Fruit fly (Drosophila melanogaster) whole organism, prepupa: ENCODE results near the gene Art9.
A peak's percentile ranks its signal among the peaks of the same experiment; 100 is the strongest.

Source experiments
- Blimp-1 ChIP-seq: fragments of 200-800 bp; sonication (Bioruptor generic); optimal IDR thresholded peaks from 3 replicates; lab custom pipeline; 2017; ENCODE audit warnings: missing biosample characterization, missing genetic modification characterization, mild to moderate bottlenecking, moderate library complexity, missing genetic modification reagents
- CG10631 ChIP-seq: fragments of 200-800 bp; sonication (Bioruptor generic); optimal IDR thresholded peaks from 2 replicates; lab custom pipeline; 2016; ENCODE audit warnings: missing biosample characterization, missing genetic modification characterization
- CG10669 ChIP-seq: fragments of 200-800 bp; sonication (Bioruptor generic); optimal IDR thresholded peaks from 3 replicates; lab custom pipeline; 2018; ENCODE audit warnings: missing biosample characterization, mild to moderate bottlenecking, missing genetic modification characterization, moderate library complexity
- CG11294 ChIP-seq: fragments of 200-800 bp; sonication (Bioruptor generic); IDR thresholded peaks from 2 replicates; pipeline ENCODE4 v1.3.6; 2022; ENCODE audit warnings: missing biosample characterization, missing genetic modification characterization
- CG11902 ChIP-seq: fragments of 200-800 bp; sonication (Bioruptor generic); optimal IDR thresholded peaks from 3 replicates; lab custom pipeline; 2016; ENCODE audit warnings: missing biosample characterization, missing genetic modification characterization
- CG15336 ChIP-seq: fragments of 200-800 bp; sonication (Bioruptor generic); IDR thresholded peaks from 2 replicates; pipeline ENCODE4 v1.3.6; 2022; ENCODE audit warnings: missing biosample characterization, missing genetic modification characterization
- CG1621 ChIP-seq: fragments of 200-800 bp; sonication (Bioruptor generic); optimal IDR thresholded peaks from 3 replicates; lab custom pipeline; 2018; ENCODE audit warnings: missing biosample characterization, mild to moderate bottlenecking, missing genetic modification characterization
- CG16779 ChIP-seq: fragments of 200-800 bp; sonication (Bioruptor generic); optimal IDR thresholded peaks from 3 replicates; lab custom pipeline; 2017; ENCODE audit warnings: missing biosample characterization, mild to moderate bottlenecking, missing genetic modification characterization
- CG3032 ChIP-seq: fragments of 200-800 bp; optimal IDR thresholded peaks from 2 replicates; lab custom pipeline; 2019; ENCODE audit warnings: missing biosample characterization, mild to moderate bottlenecking, missing genetic modification characterization, moderate library complexity
- CG3919 ChIP-seq: fragments of 200-800 bp; sonication (Bioruptor generic); optimal IDR thresholded peaks from 3 replicates; lab custom pipeline; 2016; ENCODE audit warnings: missing biosample characterization, missing genetic modification characterization
- CG6163 ChIP-seq: fragments of 200-800 bp; sonication (Bioruptor generic); IDR thresholded peaks from 3 replicates; pipeline ENCODE4 v1.3.6; 2022; ENCODE audit warnings: missing biosample characterization, missing genetic modification characterization
- CG7368 ChIP-seq: fragments of 200-800 bp; sonication (Bioruptor generic); optimal IDR thresholded peaks from 3 replicates; lab custom pipeline; 2016; ENCODE audit warnings: missing biosample characterization, missing genetic modification characterization
- CG8119 ChIP-seq: fragments of 200-800 bp; sonication (Bioruptor generic); IDR thresholded peaks from 3 replicates; pipeline ENCODE4 v1.3.6; 2022; ENCODE audit warnings: missing biosample characterization, missing genetic modification characterization
- CG8319 ChIP-seq: fragments of 200-800 bp; sonication (Bioruptor generic); optimal IDR thresholded peaks from 3 replicates; lab custom pipeline; 2016; ENCODE audit warnings: missing biosample characterization, missing genetic modification characterization
- Eip75B ChIP-seq: fragments of 200-800 bp; sonication (Bioruptor generic); optimal IDR thresholded peaks from 3 replicates; lab custom pipeline; 2016; ENCODE audit warnings: missing biosample characterization, missing genetic modification characterization
- Eip78C ChIP-seq: fragments of 200-800 bp; sonication (Bioruptor generic); peaks from one replicate; lab custom pipeline; 2016; ENCODE audit warnings: missing biosample characterization, missing genetic modification characterization
- Ets21C ChIP-seq: fragments of 200-800 bp; sonication (Bioruptor generic); optimal IDR thresholded peaks from 3 replicates; lab custom pipeline; 2016; ENCODE audit warnings: missing biosample characterization, missing genetic modification characterization
- Gug ChIP-seq: fragments of 200-800 bp; sonication (Bioruptor generic); IDR thresholded peaks from 2 replicates; pipeline ENCODE4 v1.3.6; 2022; ENCODE audit warnings: missing biosample characterization, missing genetic modification characterization
- Hr38 ChIP-seq: sonication (Bioruptor generic); optimal IDR thresholded peaks from 2 replicates; lab custom pipeline; 2016; ENCODE audit warnings: missing biosample characterization, missing genetic modification characterization
- Hr39 ChIP-seq: fragments of 200-800 bp; sonication (Bioruptor generic); optimal IDR thresholded peaks from 2 replicates; lab custom pipeline; 2016; ENCODE audit warnings: missing biosample characterization, missing genetic modification characterization
- Hr4 ChIP-seq: fragments of 200-800 bp; sonication (Bioruptor generic); optimal IDR thresholded peaks from 3 replicates; lab custom pipeline; 2016; ENCODE audit warnings: missing biosample characterization, missing genetic modification characterization
- Lpt ChIP-seq: fragments of 200-800 bp; sonication (Bioruptor generic); optimal IDR thresholded peaks from 3 replicates; lab custom pipeline; 2016; ENCODE audit warnings: missing biosample characterization, missing genetic modification characterization
- Met ChIP-seq: fragments of 200-800 bp; sonication (Bioruptor generic); optimal IDR thresholded peaks from 3 replicates; lab custom pipeline; 2016; ENCODE audit warnings: missing biosample characterization, missing genetic modification characterization
- OdsH ChIP-seq: fragments of 200-800 bp; sonication (Bioruptor generic); optimal IDR thresholded peaks from 3 replicates; lab custom pipeline; 2016; ENCODE audit warnings: missing biosample characterization, missing genetic modification characterization
- Smox ChIP-seq: fragments of 200-800 bp; sonication (Bioruptor generic); optimal IDR thresholded peaks from 3 replicates; lab custom pipeline; 2016; ENCODE audit warnings: missing biosample characterization, missing genetic modification characterization
- Sox102F ChIP-seq: fragments of 200-800 bp; sonication (Bioruptor generic); optimal IDR thresholded peaks from 2 replicates; lab custom pipeline; 2016; ENCODE audit warnings: missing biosample characterization, mild to moderate bottlenecking, missing genetic modification characterization
- Sox14 ChIP-seq: fragments of 200-800 bp; sonication (Bioruptor generic); optimal IDR thresholded peaks from 3 replicates; lab custom pipeline; 2016; ENCODE audit warnings: missing biosample characterization, missing genetic modification characterization
- achi ChIP-seq: fragments of 200-800 bp; sonication (Bioruptor generic); optimal IDR thresholded peaks from 3 replicates; lab custom pipeline; 2016; ENCODE audit warnings: missing biosample characterization, missing genetic modification characterization
- acj6 ChIP-seq: fragments of 200-800 bp; sonication (Bioruptor generic); optimal IDR thresholded peaks from 3 replicates; lab custom pipeline; 2016; ENCODE audit warnings: missing biosample characterization, missing genetic modification characterization
- cyc ChIP-seq: fragments of 200-800 bp; sonication (Bioruptor generic); optimal IDR thresholded peaks from 3 replicates; lab custom pipeline; 2016; ENCODE audit warnings: missing biosample characterization, missing genetic modification characterization
- dac ChIP-seq: fragments of 200-800 bp; sonication (Bioruptor generic); optimal IDR thresholded peaks from 2 replicates; lab custom pipeline; 2017; ENCODE audit warnings: missing biosample characterization, mild to moderate bottlenecking, missing genetic modification characterization
- dsx ChIP-seq: fragments of 200-800 bp; optimal IDR thresholded peaks from 3 replicates; lab custom pipeline; 2019; ENCODE audit warnings: missing biosample characterization, mild to moderate bottlenecking, missing genetic modification characterization, moderate library complexity; ENCODE audit not compliant: poor library complexity, severe bottlenecking
- eg ChIP-seq: fragments of 200-800 bp; sonication (Bioruptor generic); IDR thresholded peaks from 3 replicates; pipeline ENCODE4 v1.3.6; 2022; ENCODE audit warnings: missing biosample characterization, missing genetic modification characterization
- fd59A ChIP-seq: fragments of 200-800 bp; sonication (Bioruptor generic); optimal IDR thresholded peaks from 2 replicates; lab custom pipeline; 2017; ENCODE audit warnings: missing biosample characterization, mild to moderate bottlenecking, missing genetic modification characterization, missing genetic modification reagents
- fd85E ChIP-seq: fragments of 200-800 bp; sonication (Bioruptor generic); optimal IDR thresholded peaks from 3 replicates; lab custom pipeline; 2016; ENCODE audit warnings: missing biosample characterization, missing genetic modification characterization
- fkh ChIP-seq: fragments of 200-800 bp; sonication (Bioruptor generic); optimal IDR thresholded peaks from 3 replicates; lab custom pipeline; 2017; ENCODE audit warnings: missing biosample characterization, mild to moderate bottlenecking, missing genetic modification characterization, moderate library complexity
- lz ChIP-seq: fragments of 200-800 bp; sonication (Bioruptor generic); optimal IDR thresholded peaks from 3 replicates; lab custom pipeline; 2016; ENCODE audit warnings: missing biosample characterization, missing genetic modification characterization
- net ChIP-seq: fragments of 200-800 bp; sonication (Bioruptor generic); optimal IDR thresholded peaks from 3 replicates; lab custom pipeline; 2016; ENCODE audit warnings: missing biosample characterization, missing genetic modification characterization
- ss ChIP-seq, 2 experiments: fragments of 200-800 bp; sonication (Bioruptor generic); optimal IDR thresholded peaks; 2 replicates in 1 of 2; 3 replicates in 1 of 2; lab custom pipeline; 2017 to 2018; ENCODE audit warnings: mild to moderate bottlenecking in 2 of 2, missing biosample characterization in 2 of 2, missing genetic modification characterization in 2 of 2, moderate library complexity in 1 of 2
- svp ChIP-seq: fragments of 200-800 bp; sonication (Bioruptor generic); peaks from one replicate; lab custom pipeline; 2016; ENCODE audit warnings: missing biosample characterization, missing genetic modification characterization
- vri ChIP-seq: fragments of 200-800 bp; sonication (Bioruptor generic); optimal IDR thresholded peaks from 3 replicates; lab custom pipeline; 2016; ENCODE audit warnings: missing biosample characterization, mild to moderate bottlenecking, missing genetic modification characterization

Art9 gene

DNA sequence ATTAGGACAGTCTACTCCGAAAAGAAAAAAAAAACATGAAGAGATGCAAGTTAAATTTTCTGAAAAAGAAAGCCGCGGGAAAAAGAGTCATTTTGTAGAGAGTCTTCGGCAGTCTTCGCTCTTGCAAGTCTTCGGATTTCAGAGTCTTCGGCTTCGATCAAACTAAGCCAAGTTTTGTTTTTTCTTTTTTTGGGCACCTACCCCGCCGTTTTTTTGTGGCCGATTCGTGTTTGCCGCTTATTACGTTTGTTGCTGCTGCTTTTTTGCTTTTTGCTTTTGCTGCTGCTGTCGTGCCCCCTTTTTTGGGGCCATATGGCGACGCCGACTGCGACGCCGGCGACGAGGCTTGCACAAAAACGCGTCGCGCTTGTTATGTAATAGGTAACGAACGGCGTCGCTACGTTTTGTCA is 48.9 kb upstream of the Art9 start (continued):
- TF ChIP-seq Met (GFP tag; lab: Kevin White, UChicago): no peak
- peak; percentile 78 for TF ChIP-seq eg
- TF ChIP-seq Hr4 (GFP tag; lab: Kevin White, UChicago): no peak
- no peak for TF ChIP-seq Gug (GFP tag; lab: Robert Waterston, UW)
- TF ChIP-seq Smox (GFP tag; lab: Kevin White, UChicago): no peak
- peak; percentile 76 for TF ChIP-seq vri (GFP tag; lab: Kevin White, UChicago)
- TF ChIP-seq CG11294 (GFP tag; lab: Robert Waterston, UW): no peak
- no peak for TF ChIP-seq Hr39 (GFP tag; lab: Kevin White, UChicago)
- no peak for TF ChIP-seq Sox14 (GFP tag; lab: Kevin White, UChicago)
- no peak for TF ChIP-seq CG3032
- TF ChIP-seq CG10631: no peak
- TF ChIP-seq svp (GFP tag; lab: Kevin White, UChicago): no peak
- no peak for TF ChIP-seq Hr38 (GFP tag; lab: Kevin White, UChicago)
- TF ChIP-seq Lpt: peak; percentile 29
- no peak for TF ChIP-seq CG3919 (GFP tag; lab: Kevin White, UChicago)
- no peak for TF ChIP-seq dsx
- no peak for TF ChIP-seq CG16779
- TF ChIP-seq Ets21C: no peak

DNA sequence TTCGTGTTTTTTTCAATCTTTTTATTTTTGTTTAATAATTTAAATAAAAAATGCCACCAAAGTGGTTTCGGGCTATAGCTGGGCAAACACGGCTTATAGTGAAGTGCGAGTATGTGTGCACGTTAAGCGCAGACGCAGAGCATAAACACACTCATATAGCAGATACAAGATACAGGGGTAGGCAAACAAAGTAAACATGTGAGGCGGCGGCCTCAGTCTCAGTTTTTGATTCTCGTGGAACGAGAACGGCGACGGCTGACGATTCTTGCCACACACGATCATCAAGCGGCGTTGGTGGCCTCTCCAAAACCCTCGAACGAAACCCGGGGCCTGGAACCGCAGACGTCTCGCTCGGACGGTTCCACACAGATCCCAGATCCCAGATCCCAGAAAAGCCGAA is 46.8 kb upstream of the Art9 start:
- TF ChIP-seq CG6163: no peak
- TF ChIP-seq CG1621: no peak
- no peak for TF ChIP-seq CG3032
- TF ChIP-seq dsx: peak; percentile 65
- no peak for TF ChIP-seq CG10631
- no peak for TF ChIP-seq CG7368
- TF ChIP-seq CG15336 (GFP tag; lab: Robert Waterston, UW): no peak
- peak; percentile 80 for TF ChIP-seq fkh (GFP tag; lab: Kevin White, UChicago)
- TF ChIP-seq vri (GFP tag; lab: Kevin White, UChicago): no peak

dm6 chr3R:13989453-13989852 is 46.2 kb upstream of the Art9 start:
- TF ChIP-seq Gug (GFP tag; lab: Robert Waterston, UW) (no peak), CG10669 (GFP tag; lab: Kevin White, UChicago) (peak; percentile 10), Hr38 (GFP tag; lab: Kevin White, UChicago) (no peak), dsx (peak; percentile 51), CG11902 (GFP tag; lab: Kevin White, UChicago) (no peak), Blimp-1 (GFP tag; lab: Kevin White, UChicago) (no peak), ss (GFP tag; optimal IDR thresholded peaks at IDR 0.05; lab: Kevin White, UChicago) (peak in 1 of 2 experiments; percentile 51), OdsH (GFP tag; lab: Kevin White, UChicago) (no peak), Eip75B (GFP tag; lab: Kevin White, UChicago) (no peak), lz (GFP tag; lab: Kevin White, UChicago) (no peak), CG8319 (no peak), CG10631 (peak; percentile 1), Eip78C (GFP tag; lab: Kevin White, UChicago) (peak; percentile 34), Ets21C (no peak), vri (GFP tag; lab: Kevin White, UChicago) (no peak), fd85E (GFP tag; lab: Kevin White, UChicago) (no peak)

dm6 chr3R:13988923-13989436 is 45.7 kb upstream of the Art9 start:
- TF ChIP-seq CG1621 (no peak), dac (GFP tag; lab: Kevin White, UChicago) (no peak), cyc (no peak), net (GFP tag; lab: Kevin White, UChicago) (no peak), CG7368 (no peak), CG10631 (no peak), CG11294 (GFP tag; lab: Robert Waterston, UW) (no peak), CG8119 (GFP tag; lab: Robert Waterston, UW) (no peak), achi (GFP tag; lab: Kevin White, UChicago) (no peak), acj6 (no peak), Sox102F (GFP tag; lab: Kevin White, UChicago) (no peak), fkh (GFP tag; lab: Kevin White, UChicago) (no peak), fd59A (GFP tag; lab: Kevin White, UChicago) (no peak), Eip75B (GFP tag; lab: Kevin White, UChicago) (no peak)
